Fruit fly (Drosophila melanogaster): ENCODE measurements around the gene Rpt3R.
A peak's percentile ranks its signal among the peaks of the same experiment; 100 is the strongest.

Gene Rpt3R

dm6 chr3R:9762955-9763931 lies 6.9 kb upstream of the Rpt3R start, which contains the start of the genes Snap24 and CG8478 (continued):
- TF ChIP-seq CG13775 (GFP tag; optimal IDR thresholded peaks at IDR 0.05) = no peak
- peak; percentile 26 for TF ChIP-seq CG12659 (GFP tag; optimal IDR thresholded peaks at IDR 0.05)
- TF ChIP-seq CG12744 (GFP tag; optimal IDR thresholded peaks at IDR 0.05) = no peak
- TF ChIP-seq dimm (GFP tag; IDR thresholded peaks at IDR 0.05) = no peak
- peak; percentile 64; the same call in 2 of the 3 replicates for TF ChIP-seq CG14860 (GFP tag; IDR thresholded peaks at IDR 0.05; ENCODE audit: partially characterized antibody)
- no peak for TF ChIP-seq Bdp1 (GFP tag; optimal IDR thresholded peaks at IDR 0.05)
- no peak for TF ChIP-seq Ptx1 (GFP tag; IDR thresholded peaks at IDR 0.05)
- peak; percentile 14 for TF ChIP-seq CG8924 (tag; optimal IDR thresholded peaks at IDR 0.05)
- TF ChIP-seq CG30403 (GFP tag; optimal IDR thresholded peaks at IDR 0.05) = peak; percentile 30
- TF ChIP-seq CG11696 (GFP tag; IDR thresholded peaks at IDR 0.05) = no peak
- TF ChIP-seq sqz (GFP tag; optimal IDR thresholded peaks at IDR 0.05) = no peak
- peak; percentile 15 for TF ChIP-seq CoRest (tag; optimal IDR thresholded peaks at IDR 0.05)
- TF ChIP-seq Fer2 (tag; optimal IDR thresholded peaks at IDR 0.05) = no peak
- TF ChIP-seq aop (GFP tag; IDR thresholded peaks at IDR 0.05) = no peak
- TF ChIP-seq rib (GFP tag; IDR thresholded peaks at IDR 0.05) = peak; percentile 84
- peak; percentile 82 for TF ChIP-seq CG13287 (GFP tag; IDR thresholded peaks at IDR 0.05; ENCODE audit: partially characterized antibody)
- no peak for TF ChIP-seq CG13624 (GFP tag; optimal IDR thresholded peaks at IDR 0.05)
- peak; percentile 79 for TF ChIP-seq CG34224 (GFP tag; IDR thresholded peaks at IDR 0.05; ENCODE audit: partially characterized antibody)
- TF ChIP-seq Rfx (GFP tag; IDR thresholded peaks at IDR 0.05) = no peak
- TF ChIP-seq CG7786 (GFP tag; optimal IDR thresholded peaks at IDR 0.05) = no peak
- peak; percentile 42 for TF ChIP-seq CG12391 (tag; optimal IDR thresholded peaks at IDR 0.05)
- TF ChIP-seq Camta (GFP tag; optimal IDR thresholded peaks at IDR 0.05) = peak; percentile 33
- no peak for TF ChIP-seq Sox100B (GFP tag; optimal IDR thresholded peaks at IDR 0.05)
- peak; percentile 25 for TF ChIP-seq Ets97D (GFP tag; optimal IDR thresholded peaks at IDR 0.05)
- TF ChIP-seq Stat92E (GFP tag; optimal IDR thresholded peaks at IDR 0.05) = no peak
- no peak for TF ChIP-seq slp2 (GFP tag; optimal IDR thresholded peaks at IDR 0.05)
- no peak for TF ChIP-seq CG4328 (GFP tag; optimal IDR thresholded peaks at IDR 0.05)
- TF ChIP-seq lola (GFP tag; optimal IDR thresholded peaks at IDR 0.05) = no peak
- TF ChIP-seq Jarid2 (GFP tag; optimal IDR thresholded peaks at IDR 0.05) = no peak
- TF ChIP-seq CG12299 (tag; optimal IDR thresholded peaks at IDR 0.05) = no peak
- TF ChIP-seq nau (GFP tag; optimal IDR thresholded peaks at IDR 0.05) = no peak
- TF ChIP-seq seq (GFP tag; IDR thresholded peaks at IDR 0.05) = no peak
- TF ChIP-seq dati (GFP tag; IDR thresholded peaks at IDR 0.05) = no peak
- TF ChIP-seq stwl (tag; optimal IDR thresholded peaks at IDR 0.05) = peak; percentile 91
- peak; percentile 70 for TF ChIP-seq Med (GFP tag)
- TF ChIP-seq zen2 (GFP tag; IDR thresholded peaks at IDR 0.05; ENCODE audit: partially characterized antibody) = peak; percentile 66; the same call in 2 of the 3 replicates
- TF ChIP-seq mirr (GFP tag; optimal IDR thresholded peaks at IDR 0.05) = no peak
- no peak for TF ChIP-seq schlank (tag; optimal IDR thresholded peaks at IDR 0.05)
- TF ChIP-seq ken (GFP tag; IDR thresholded peaks at IDR 0.05) = no peak
- TF ChIP-seq CG12219 (GFP tag; optimal IDR thresholded peaks at IDR 0.05) = no peak
- TF ChIP-seq pzg (GFP tag; optimal IDR thresholded peaks at IDR 0.05) = peak; percentile 61
- TF ChIP-seq ranshi (GFP tag; IDR thresholded peaks at IDR 0.05) = no peak
- TF ChIP-seq CG7357 (GFP tag; IDR thresholded peaks at IDR 0.05) = peak; percentile 96
- peak; percentile 84 for TF ChIP-seq CG30020 (tag; optimal IDR thresholded peaks at IDR 0.05)
- no peak for TF ChIP-seq CG11723 (GFP tag; optimal IDR thresholded peaks at IDR 0.05)
- no peak for TF ChIP-seq h (optimal IDR thresholded peaks at IDR 0.05)
- TF ChIP-seq chn (GFP tag; optimal IDR thresholded peaks at IDR 0.05) = no peak
- no peak for TF ChIP-seq cato (GFP tag; optimal IDR thresholded peaks at IDR 0.05; ENCODE audit: borderline replicate concordance)
